Worm (Caenorhabditis elegans) whole organism, young adult: ENCODE data around the gene C54D10.9.

ENCODE experiments used
- B0261.1 ChIP-seq: sonication (generic microtip); optimal IDR thresholded peaks from 2 replicates; lab custom pipeline; 2016; ENCODE audit warnings: mild to moderate bottlenecking, missing genetic modification characterization, moderate library complexity, missing compliant biosample characterization
- B0336.3 ChIP-seq: fragments of 200-800 bp; sonication (Bioruptor generic); IDR thresholded peaks from 2 replicates; pipeline ENCODE4 v1.3.6; 2022; ENCODE audit warnings: missing genetic modification characterization, missing compliant biosample characterization
- D2030.7 ChIP-seq: fragments of 200-800 bp; sonication (Bioruptor generic); IDR thresholded peaks from 2 replicates; pipeline ENCODE4 v1.3.6; 2022; ENCODE audit warnings: missing genetic modification reagents, missing genetic modification characterization, missing compliant biosample characterization
- F10E7.11 ChIP-seq: sonication (generic microtip); optimal IDR thresholded peaks from 2 replicates; lab custom pipeline; 2017; ENCODE audit warnings: mild to moderate bottlenecking, missing genetic modification characterization, moderate library complexity, missing compliant biosample characterization
- F33H1.4 ChIP-seq: fragments of 200-800 bp; sonication (Bioruptor generic); IDR thresholded peaks from 2 replicates; pipeline ENCODE4 v1.3.6; 2022; ENCODE audit warnings: missing genetic modification reagents, missing genetic modification characterization, missing compliant biosample characterization
- F37B4.10 ChIP-seq: fragments of 200-800 bp; sonication (Bioruptor generic); IDR thresholded peaks from 2 replicates; pipeline ENCODE4 v1.3.6; 2022; ENCODE audit warnings: missing genetic modification characterization, missing compliant biosample characterization
- F57A8.1 ChIP-seq: fragments of 200-800 bp; sonication (Bioruptor generic); optimal IDR thresholded peaks from 2 replicates; lab custom pipeline; 2018; ENCODE audit warnings: mild to moderate bottlenecking, missing genetic modification characterization, moderate library complexity, missing compliant biosample characterization
- K11D2.4 ChIP-seq: fragments of 200-800 bp; sonication (Bioruptor generic); IDR thresholded peaks from 2 replicates; pipeline ENCODE4 v1.3.6; 2022; ENCODE audit warnings: missing genetic modification reagents, missing genetic modification characterization, missing compliant biosample characterization
- K12H6.12 ChIP-seq: fragments of 200-800 bp; sonication (Bioruptor generic); optimal IDR thresholded peaks from 2 replicates; lab custom pipeline; 2018; ENCODE audit warnings: mild to moderate bottlenecking, missing genetic modification characterization, missing compliant biosample characterization
- ZK185.1 ChIP-seq: sonication (generic microtip); optimal IDR thresholded peaks from 2 replicates; lab custom pipeline; 2016; ENCODE audit warnings: mild to moderate bottlenecking, missing genetic modification characterization, missing compliant biosample characterization; ENCODE audit not compliant: poor library complexity, severe bottlenecking
- aptf-3 ChIP-seq: fragments of 200-800 bp; sonication (Bioruptor generic); IDR thresholded peaks from 2 replicates; pipeline ENCODE4 v1.3.6; 2022; ENCODE audit warnings: missing genetic modification characterization, missing compliant biosample characterization
- attf-3 ChIP-seq: fragments of 200-800 bp; sonication (Bioruptor generic); conservative IDR thresholded peaks from 2 replicates; pipeline ENCODE4 v1.3.6; 2022; ENCODE audit warnings: missing genetic modification reagents, missing genetic modification characterization, missing compliant biosample characterization
- attf-5 ChIP-seq: fragments of 200-800 bp; sonication (Bioruptor generic); optimal IDR thresholded peaks from 2 replicates; lab custom pipeline; 2018; ENCODE audit warnings: mild to moderate bottlenecking, missing genetic modification characterization, missing compliant biosample characterization
- cebp-1 ChIP-seq, 2 experiments: fragments of 200-800 bp in 1 of 2; sonication (Bioruptor generic) in 1 of 2; sonication (generic microtip) in 1 of 2; IDR thresholded peaks in 1 of 2; optimal IDR thresholded peaks in 1 of 2; 2 replicates each; pipeline versions ENCODE4 v1.3.6 to Lab custom; 2017 to 2022; ENCODE audit warnings: missing compliant biosample characterization in 2 of 2, missing genetic modification characterization in 2 of 2, mild to moderate bottlenecking in 1 of 2, missing genetic modification reagents in 1 of 2, moderate library complexity in 1 of 2
- ceh-58 ChIP-seq: fragments of 200-800 bp; sonication (Bioruptor generic); IDR thresholded peaks from 2 replicates; pipeline ENCODE4 v1.3.6; 2022; ENCODE audit warnings: missing genetic modification characterization, missing compliant biosample characterization
- chd-7 ChIP-seq: sonication (generic microtip); optimal IDR thresholded peaks from 2 replicates; lab custom pipeline; 2016; ENCODE audit warnings: mild to moderate bottlenecking, missing genetic modification characterization, moderate library complexity, missing compliant biosample characterization
- dox-1 ChIP-seq: fragments of 200-800 bp; sonication (Bioruptor generic); IDR thresholded peaks from 2 replicates; pipeline ENCODE4 v1.3.6; 2022; ENCODE audit warnings: missing genetic modification reagents, missing genetic modification characterization, missing compliant biosample characterization
- efl-1 ChIP-seq: fragments of 150-350 bp; optimal IDR thresholded peaks from 2 replicates; lab custom pipeline; 2014; ENCODE audit warnings: missing biosample characterization, missing genetic modification reagents, missing genetic modification characterization
- egl-44 ChIP-seq: fragments of 200-800 bp; sonication (Bioruptor generic); IDR thresholded peaks from 2 replicates; pipeline ENCODE4 v1.3.6; 2022; ENCODE audit warnings: missing genetic modification reagents, missing genetic modification characterization, missing compliant biosample characterization
- egrh-3 ChIP-seq: fragments of 200-800 bp; sonication (Bioruptor generic); IDR thresholded peaks from 2 replicates; pipeline ENCODE4 v1.3.6; 2022; ENCODE audit warnings: missing genetic modification reagents, missing genetic modification characterization, missing compliant biosample characterization
- ekl-4 ChIP-seq: fragments of 200-800 bp; sonication (Bioruptor generic); IDR thresholded peaks from 2 replicates; pipeline ENCODE4 v1.3.6; 2022; ENCODE audit warnings: missing genetic modification reagents, missing genetic modification characterization, missing compliant biosample characterization
- him-1 ChIP-seq: sonication (generic microtip); optimal IDR thresholded peaks from 2 replicates; lab custom pipeline; 2016; ENCODE audit warnings: missing genotype, missing genetic modification reagents, missing genetic modification characterization, missing compliant biosample characterization
- hmg-1.2 ChIP-seq: fragments of 200-800 bp; sonication (Bioruptor generic); IDR thresholded peaks from 2 replicates; pipeline ENCODE4 v1.3.6; 2022; ENCODE audit warnings: missing genetic modification reagents, missing genetic modification characterization, missing compliant biosample characterization
- hmg-20 ChIP-seq: fragments of 200-800 bp; sonication (Bioruptor generic); IDR thresholded peaks from 2 replicates; pipeline ENCODE4 v1.3.6; 2022; ENCODE audit warnings: missing genetic modification reagents, missing genetic modification characterization, missing compliant biosample characterization
- lag-1 ChIP-seq: fragments of 200-800 bp; sonication (Bioruptor generic); IDR thresholded peaks from 2 replicates; pipeline ENCODE4 v1.3.6; 2022; ENCODE audit warnings: missing genetic modification reagents, missing genetic modification characterization, missing compliant biosample characterization
- let-607 ChIP-seq, 2 experiments: fragments of 200-800 bp in 1 of 2; sonication (Bioruptor generic) in 1 of 2; sonication (generic microtip) in 1 of 2; optimal IDR thresholded peaks; 2 replicates each; lab custom pipeline; 2016 to 2018; ENCODE audit warnings: mild to moderate bottlenecking in 2 of 2, missing compliant biosample characterization in 2 of 2, missing genetic modification characterization in 2 of 2, moderate library complexity in 2 of 2, missing genotype in 1 of 2
- lin-35 ChIP-seq, 3 experiments: fragments of 150-350 bp in 2 of 3; sonication (generic microtip) in 1 of 3; optimal IDR thresholded peaks; 2 replicates each; lab custom pipeline; 2014 to 2018; ENCODE audit warnings: missing biosample characterization in 3 of 3, missing genetic modification characterization in 3 of 3, missing genetic modification reagents in 3 of 3
- lin-54 ChIP-seq: fragments of 200-800 bp; sonication (Bioruptor generic); optimal IDR thresholded peaks from 2 replicates; lab custom pipeline; 2018; ENCODE audit warnings: mild to moderate bottlenecking, missing genetic modification characterization, missing compliant biosample characterization
- madf-10 ChIP-seq: sonication (generic microtip); optimal IDR thresholded peaks from 2 replicates; lab custom pipeline; 2016; ENCODE audit warnings: mild to moderate bottlenecking, missing genetic modification characterization, missing compliant biosample characterization
- madf-6 ChIP-seq: fragments of 200-800 bp; sonication (Bioruptor generic); IDR thresholded peaks from 2 replicates; pipeline ENCODE4 v1.3.6; 2022; ENCODE audit warnings: missing genetic modification reagents, missing genetic modification characterization, missing compliant biosample characterization
- madf-8 ChIP-seq: fragments of 200-800 bp; sonication (Bioruptor generic); conservative IDR thresholded peaks from 2 replicates; pipeline ENCODE4 v1.3.6; 2022; ENCODE audit warnings: missing genetic modification reagents, missing genetic modification characterization, missing compliant biosample characterization
- mcd-1 ChIP-seq: fragments of 200-800 bp; sonication (Bioruptor generic); IDR thresholded peaks from 2 replicates; pipeline ENCODE4 v1.3.6; 2022; ENCODE audit warnings: missing genetic modification reagents, missing genetic modification characterization, missing compliant biosample characterization
- nfya-1 ChIP-seq: sonication (generic microtip); optimal IDR thresholded peaks from 2 replicates; lab custom pipeline; 2017; ENCODE audit warnings: antibody characterized with exemption, missing compliant biosample characterization, missing genetic modification characterization, borderline replicate concordance; ENCODE audit not compliant: insufficient read depth
- nfyb-1 ChIP-seq: fragments of 200-800 bp; sonication (Bioruptor generic); IDR thresholded peaks from 2 replicates; pipeline ENCODE4 v1.3.6; 2022; ENCODE audit warnings: missing genetic modification reagents, missing genetic modification characterization, missing compliant biosample characterization
- nhr-80 ChIP-seq: sonication (generic microtip); optimal IDR thresholded peaks from 2 replicates; lab custom pipeline; 2016; ENCODE audit warnings: missing genetic modification characterization, missing compliant biosample characterization
- nhr-90 ChIP-seq: sonication (generic microtip); optimal IDR thresholded peaks from 2 replicates; lab custom pipeline; 2016; ENCODE audit warnings: missing genotype, mild to moderate bottlenecking, missing genetic modification characterization, missing compliant biosample characterization
- pha-4 ChIP-seq: fragments of 150-350 bp; sonication (generic microtip); optimal IDR thresholded peaks from 2 replicates; lab custom pipeline; 2014; ENCODE audit warnings: missing biosample characterization, missing genetic modification reagents, missing genetic modification characterization
- rcor-1 ChIP-seq: fragments of 200-800 bp; sonication (Bioruptor generic); IDR thresholded peaks from 2 replicates; pipeline ENCODE4 v1.3.6; 2022; ENCODE audit warnings: missing genetic modification reagents, missing genetic modification characterization, missing compliant biosample characterization
- repo-1 ChIP-seq: sonication (generic microtip); optimal IDR thresholded peaks from 2 replicates; lab custom pipeline; 2017; ENCODE audit warnings: mild to moderate bottlenecking, missing genetic modification characterization, missing compliant biosample characterization
- rpc-1 ChIP-seq, 2 experiments: fragments of 150-350 bp in 1 of 2; sonication (generic microtip) in 1 of 2; optimal IDR thresholded peaks; 2 replicates each; lab custom pipeline; 2014 to 2018; ENCODE audit warnings: missing biosample characterization in 1 of 2, missing genetic modification characterization in 1 of 2, missing genetic modification reagents in 1 of 2, missing genotype in 1 of 2
- snpc-4 ChIP-seq, 5 experiments: fragments of 150-350 bp in 1 of 5; sonication (generic microtip) in 4 of 5; optimal IDR thresholded peaks; 2 replicates each; lab custom pipeline; 2014 to 2018; ENCODE audit warnings: missing genetic modification characterization in 5 of 5, missing biosample characterization in 3 of 5, antibody characterized with exemption in 2 of 5, mild to moderate bottlenecking in 2 of 5, missing compliant biosample characterization in 2 of 5, missing genotype in 2 of 5, moderate library complexity in 2 of 5, missing genetic modification reagents in 1 of 5
- tbp1 ChIP-seq: fragments of 200-800 bp; sonication (Bioruptor generic); optimal IDR thresholded peaks from 2 replicates; lab custom pipeline; 2018; ENCODE audit warnings: mild to moderate bottlenecking, missing genetic modification characterization, missing compliant biosample characterization
- zfh-2 ChIP-seq: fragments of 200-800 bp; sonication (Bioruptor generic); conservative IDR thresholded peaks from 2 replicates; pipeline ENCODE4 v1.3.6; 2022; ENCODE audit warnings: missing genetic modification reagents, missing genetic modification characterization, missing compliant biosample characterization

Gene C54D10.9

DNA sequence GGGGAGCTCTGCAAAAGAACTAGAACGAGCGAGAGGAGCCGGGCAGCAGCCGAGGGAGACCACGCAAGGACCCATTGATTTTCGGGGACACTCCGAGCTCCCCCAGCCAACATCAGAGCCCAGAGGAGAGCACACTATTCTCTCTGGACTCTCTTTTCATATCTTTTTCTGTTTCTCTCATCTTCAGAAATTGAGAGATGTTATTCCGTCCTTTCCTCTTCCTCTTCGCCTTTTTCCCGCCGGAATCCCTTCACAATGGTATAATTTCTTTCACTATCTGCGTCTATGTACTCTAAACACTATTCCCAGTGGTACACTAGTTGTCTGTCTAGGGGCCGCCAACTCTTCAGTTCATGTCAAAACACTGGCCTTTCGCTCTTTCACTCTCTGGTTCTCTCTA is 18.4 kb downstream of the C54D10.9 start (continued):
- TF ChIP-seq F10E7.11 (tag; lab: Kevin White, UChicago) = peak; percentile 15
- no peak for TF ChIP-seq rpc-1 (optimal IDR thresholded peaks at IDR 0.05; lab: Kevin White, UChicago)
- TF ChIP-seq rpc-1 (tag; optimal IDR thresholded peaks at IDR 0.05; lab: Kevin White, UChicago) = no peak
- TF ChIP-seq attf-3 = peak; percentile 43
- TF ChIP-seq hmg-1.2 (GFP tag; lab: Robert Waterston, UW) = peak; percentile 86
- TF ChIP-seq F33H1.4 = 0 out of 2 replicates have a peak, but pooled peaks have one; percentile 19
- TF ChIP-seq dox-1 (GFP tag; lab: Robert Waterston, UW) = peak; percentile 72
- TF ChIP-seq nfyb-1 (GFP tag; lab: Robert Waterston, UW) = peak; percentile 60; the same call in 1 of the 2 replicates
- peak; percentile 57 for TF ChIP-seq mcd-1 (GFP tag; lab: Robert Waterston, UW)
- TF ChIP-seq egrh-3 (GFP tag; lab: Robert Waterston, UW) = peak; percentile 82
- TF ChIP-seq tbp1 (GFP tag; lab: Kevin White, UChicago) = peak; percentile 1
- peak; percentile 98 for TF ChIP-seq zfh-2 (GFP tag; lab: Robert Waterston, UW)
- TF ChIP-seq hmg-20 (GFP tag; lab: Robert Waterston, UW) = no peak
- peak in 2 of 3 experiments; percentile 13 to 62 for TF ChIP-seq lin-35 (GFP tag; optimal IDR thresholded peaks at IDR 0.05; lab: Kevin White, UChicago)
- TF ChIP-seq efl-1 (GFP tag; lab: Kevin White, UChicago) = no peak
- no peak for TF ChIP-seq snpc-4 (GFP tag; optimal IDR thresholded peaks at IDR 0.05; lab: Kevin White, UChicago)
- peak in 2 of 4 experiments; percentile 39 to 45 for TF ChIP-seq snpc-4 (tag; optimal IDR thresholded peaks at IDR 0.05; lab: Kevin White, UChicago)
- TF ChIP-seq rcor-1 (GFP tag; lab: Robert Waterston, UW) = 0 out of 2 replicates have a peak, but pooled peaks have one; percentile 32
- TF ChIP-seq madf-10 = peak; percentile 20
- peak; percentile 77 for TF ChIP-seq K11D2.4
- no peak for TF ChIP-seq F57A8.1 (GFP tag; lab: Kevin White, UChicago)
- 0 out of 2 replicates have a peak, but pooled peaks have one; percentile 28 for TF ChIP-seq B0336.3
- TF ChIP-seq K12H6.12 (tag; lab: Kevin White, UChicago) = peak; percentile 89

DNA sequence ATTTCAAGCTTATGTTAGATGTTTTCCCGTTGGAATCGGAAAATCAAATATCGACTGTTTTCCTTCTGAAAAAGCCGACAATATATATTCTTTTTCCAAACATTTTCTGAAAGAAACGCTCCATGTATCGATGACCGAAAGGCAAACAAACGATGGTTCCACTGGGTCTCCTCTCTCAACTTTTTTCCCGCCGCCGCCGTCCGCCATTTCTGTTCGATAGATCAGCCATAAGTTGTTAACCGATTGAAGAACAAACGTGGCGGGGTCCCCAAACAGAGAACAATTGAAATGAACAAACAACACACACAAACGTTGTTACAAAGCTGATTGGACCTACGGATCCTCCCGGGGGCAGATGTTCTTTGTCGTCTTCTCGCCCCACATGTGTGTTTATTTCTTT is 19.7 kb downstream of the C54D10.9 start:
- TF ChIP-seq D2030.7 (GFP tag; lab: Robert Waterston, UW) (no peak), madf-6 (GFP tag; lab: Robert Waterston, UW) (peak; percentile 22; the same call in 1 of the 2 replicates)

DNA sequence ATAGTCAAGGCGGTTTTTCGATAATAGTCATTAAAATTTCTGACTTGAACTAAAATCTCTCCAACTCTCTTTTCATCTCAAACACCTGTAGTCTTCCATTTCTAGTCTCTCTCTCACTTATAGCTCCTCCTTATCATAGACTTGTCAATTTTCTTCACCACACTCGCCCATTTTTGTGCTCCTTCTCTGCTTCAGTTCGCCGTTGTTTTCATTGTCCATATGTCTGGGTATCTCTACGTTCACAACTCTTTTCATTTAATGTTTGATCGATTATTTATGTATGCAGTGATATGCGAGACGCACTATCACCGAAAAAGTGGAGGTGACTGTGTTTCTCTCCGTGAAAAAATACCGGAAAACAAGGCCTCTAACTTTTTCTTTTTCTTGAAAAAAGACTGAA is 20.8 kb downstream of the C54D10.9 start:
- TF ChIP-seq repo-1 (tag; lab: Kevin White, UChicago) (no peak), F37B4.10 (GFP tag; lab: Robert Waterston, UW) (no peak), cebp-1 (GFP tag; IDR thresholded peaks at IDR 0.05; lab: Robert Waterston, UW) (no peak), cebp-1 (tag; optimal IDR thresholded peaks at IDR 0.05; lab: Kevin White, UChicago) (peak; percentile 22), dox-1 (GFP tag; lab: Robert Waterston, UW) (peak; percentile 45; the same call in 1 of the 2 replicates), lin-35 (GFP tag; optimal IDR thresholded peaks at IDR 0.05; lab: Kevin White, UChicago) (no peak), let-607 (tag; optimal IDR thresholded peaks at IDR 0.05; lab: Kevin White, UChicago) (peak in 1 of 2 experiments; percentile 3), nhr-80 (peak; percentile 98), attf-5 (GFP tag; lab: Kevin White, UChicago) (peak; percentile 19), ceh-58 (no peak), lag-1 (GFP tag; lab: Robert Waterston, UW) (no peak)

DNA sequence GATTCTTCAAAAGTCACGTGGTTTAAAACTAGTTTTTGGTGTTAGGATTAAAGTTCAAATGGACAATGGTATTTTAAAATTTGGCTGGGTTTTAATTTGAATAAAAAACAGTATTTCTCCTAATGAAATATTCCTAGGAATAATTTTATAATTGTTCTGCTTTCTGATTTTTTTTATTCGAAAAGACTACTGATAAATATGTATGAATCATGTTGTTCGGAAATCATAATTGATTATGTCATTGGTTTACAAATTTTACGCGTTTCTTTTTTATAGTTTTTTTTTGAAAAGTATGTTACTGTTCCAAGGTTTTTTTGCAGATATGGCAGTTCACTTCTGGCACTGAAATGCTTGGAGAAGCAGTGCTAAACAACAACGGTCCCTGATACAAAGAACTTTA is 21.4 kb downstream of the C54D10.9 start, which contains the start of gene F28C1.3:
Gene F28C1.3 (plus strand): TSS at position 301 of the 400 bp plus-strand sequence.
- no peak for TF ChIP-seq lin-54 (GFP tag; lab: Kevin White, UChicago)
- no peak for TF ChIP-seq aptf-3
- TF ChIP-seq pha-4 (tag; lab: Kevin White, UChicago) = no peak
- no peak for TF ChIP-seq F33H1.4
- no peak for TF ChIP-seq nhr-90 (tag; lab: Kevin White, UChicago)
- no peak for TF ChIP-seq B0261.1 (tag; lab: Kevin White, UChicago)
- TF ChIP-seq him-1 = no peak
- TF ChIP-seq nfya-1 (tag; lab: Kevin White, UChicago) = no peak
- TF ChIP-seq ZK185.1 = no peak
- TF ChIP-seq egl-44 (GFP tag; lab: Robert Waterston, UW) = no peak
- TF ChIP-seq zfh-2 (GFP tag; lab: Robert Waterston, UW) = no peak
- TF ChIP-seq chd-7 (tag; lab: Kevin White, UChicago) = no peak
- no peak for TF ChIP-seq madf-8 (GFP tag; lab: Robert Waterston, UW)
- no peak for TF ChIP-seq ekl-4 (GFP tag; lab: Robert Waterston, UW)
